Worm (Caenorhabditis elegans) whole organism, late embryonic: ENCODE measurements around the gene srsx-8.

Experiments used
- ahr-1 ChIP-seq: sonication (generic microtip); optimal IDR thresholded peaks from 2 replicates; lab custom pipeline; 2016; ENCODE audit warnings: missing genetic modification characterization, missing compliant biosample characterization
- ama-1 ChIP-seq: fragments of 150-350 bp; optimal IDR thresholded peaks from 2 replicates; lab custom pipeline; 2014
- ceh-2 ChIP-seq: sonication (generic microtip); optimal IDR thresholded peaks from 2 replicates; lab custom pipeline; 2016; ENCODE audit warnings: missing genotype, missing genetic modification characterization, missing compliant biosample characterization
- ceh-22 ChIP-seq: sonication (generic microtip); optimal IDR thresholded peaks from 2 replicates; lab custom pipeline; 2017; ENCODE audit warnings: missing biosample characterization, missing genetic modification characterization
- ceh-34 ChIP-seq: sonication (generic microtip); optimal IDR thresholded peaks from 2 replicates; lab custom pipeline; 2016; ENCODE audit warnings: mild to moderate bottlenecking, missing genetic modification characterization, missing compliant biosample characterization
- ceh-48 ChIP-seq: sonication (generic microtip); optimal IDR thresholded peaks from 2 replicates; lab custom pipeline; 2016; ENCODE audit warnings: missing genetic modification characterization, inconsistent platforms, missing compliant biosample characterization
- che-1 ChIP-seq: sonication (generic microtip); optimal IDR thresholded peaks from 2 replicates; lab custom pipeline; 2016; ENCODE audit warnings: mild to moderate bottlenecking, missing genetic modification characterization, missing compliant biosample characterization
- dve-1 ChIP-seq: sonication (generic microtip); optimal IDR thresholded peaks from 2 replicates; lab custom pipeline; 2017; ENCODE audit warnings: antibody characterized with exemption, mild to moderate bottlenecking, missing genetic modification characterization, missing compliant biosample characterization
- elt-2 ChIP-seq: sonication (generic microtip); optimal IDR thresholded peaks from 2 replicates; lab custom pipeline; 2016; ENCODE audit warnings: missing genetic modification reagents, missing genetic modification characterization, missing compliant biosample characterization
- elt-4 ChIP-seq: sonication (generic microtip); optimal IDR thresholded peaks from 2 replicates; lab custom pipeline; 2016; ENCODE audit warnings: missing genetic modification characterization, missing compliant biosample characterization
- ets-4 ChIP-seq: sonication (generic microtip); optimal IDR thresholded peaks from 2 replicates; lab custom pipeline; 2016; ENCODE audit warnings: missing genetic modification characterization, missing compliant biosample characterization
- fkh-10 ChIP-seq: fragments of 150-350 bp; optimal IDR thresholded peaks from 2 replicates; lab custom pipeline; 2014; ENCODE audit warnings: missing biosample characterization, missing genetic modification reagents, missing genetic modification characterization
- hlh-13 ChIP-seq: fragments of 200-800 bp; sonication (Bioruptor generic); optimal IDR thresholded peaks from 2 replicates; lab custom pipeline; 2018; ENCODE audit warnings: mild to moderate bottlenecking, missing genetic modification characterization, missing compliant biosample characterization
- hlh-15 ChIP-seq: sonication (generic microtip); optimal IDR thresholded peaks from 2 replicates; lab custom pipeline; 2016; ENCODE audit warnings: missing genetic modification characterization, missing compliant biosample characterization
- hlh-30 ChIP-seq: sonication (generic microtip); optimal IDR thresholded peaks from 2 replicates; lab custom pipeline; 2017; ENCODE audit warnings: antibody characterized with exemption, missing genetic modification characterization, missing compliant biosample characterization; ENCODE audit not compliant: insufficient read depth
- hlh-8 ChIP-seq: sonication (generic microtip); optimal IDR thresholded peaks from 2 replicates; lab custom pipeline; 2016; ENCODE audit warnings: missing genotype, missing genetic modification characterization, missing compliant biosample characterization
- lim-6 ChIP-seq: sonication (generic microtip); optimal IDR thresholded peaks from 2 replicates; lab custom pipeline; 2016; ENCODE audit warnings: missing genetic modification characterization, missing compliant biosample characterization
- lin-11 ChIP-seq: fragments of 200-800 bp; sonication (Bioruptor generic); optimal IDR thresholded peaks from 2 replicates; lab custom pipeline; 2018; ENCODE audit warnings: mild to moderate bottlenecking, missing genetic modification characterization, missing compliant biosample characterization
- mec-3 ChIP-seq: sonication (generic microtip); optimal IDR thresholded peaks from 2 replicates; lab custom pipeline; 2016; ENCODE audit warnings: borderline replicate concordance, missing genetic modification characterization, missing compliant biosample characterization
- nfya-1 ChIP-seq: sonication (generic microtip); optimal IDR thresholded peaks from 2 replicates; lab custom pipeline; 2017; ENCODE audit warnings: missing genetic modification characterization, mild to moderate bottlenecking, missing compliant biosample characterization, antibody characterized with exemption, moderate library complexity
- odd-2 ChIP-seq: sonication (generic microtip); optimal IDR thresholded peaks from 2 replicates; lab custom pipeline; 2017; ENCODE audit warnings: antibody characterized with exemption, mild to moderate bottlenecking, missing genetic modification characterization, missing compliant biosample characterization
- pag-3 ChIP-seq: sonication (generic microtip); optimal IDR thresholded peaks from 2 replicates; lab custom pipeline; 2016; ENCODE audit warnings: missing compliant biosample characterization, missing genetic modification characterization, borderline replicate concordance
- pax-1 ChIP-seq: fragments of 150-350 bp; optimal IDR thresholded peaks from 2 replicates; lab custom pipeline; 2014; ENCODE audit warnings: missing biosample characterization, missing genetic modification characterization
- pha-2 ChIP-seq: sonication (generic microtip); optimal IDR thresholded peaks from 2 replicates; lab custom pipeline; 2017; ENCODE audit warnings: mild to moderate bottlenecking, missing genetic modification characterization, missing compliant biosample characterization
- pha-4 ChIP-seq: fragments of 150-350 bp; optimal IDR thresholded peaks from 2 replicates; lab custom pipeline; 2018; ENCODE audit warnings: missing biosample characterization, missing genetic modification reagents, missing genetic modification characterization
- rnt-1 ChIP-seq: sonication (generic microtip); optimal IDR thresholded peaks from 2 replicates; lab custom pipeline; 2016; ENCODE audit warnings: missing genetic modification characterization, missing compliant biosample characterization
- sdc-2 ChIP-seq: sonication (generic microtip); optimal IDR thresholded peaks from 2 replicates; lab custom pipeline; 2016; ENCODE audit warnings: missing genotype, missing genetic modification characterization, missing compliant biosample characterization
- sox-4 ChIP-seq: sonication (generic microtip); optimal IDR thresholded peaks from 2 replicates; lab custom pipeline; 2017; ENCODE audit warnings: mild to moderate bottlenecking, missing genetic modification characterization, inconsistent platforms, missing compliant biosample characterization
- ttx-3 ChIP-seq: sonication (generic microtip); optimal IDR thresholded peaks from 2 replicates; lab custom pipeline; 2016; ENCODE audit warnings: missing genetic modification reagents, missing genetic modification characterization, missing compliant biosample characterization
- unc-3 ChIP-seq, 2 experiments: fragments of 200-800 bp in 1 of 2; sonication (Bioruptor generic) in 1 of 2; sonication (generic microtip) in 1 of 2; conservative IDR thresholded peaks in 1 of 2; optimal IDR thresholded peaks in 1 of 2; 2 replicates each; pipeline versions ENCODE4 v1.3.6 to Lab custom; 2016 to 2022; ENCODE audit warnings: missing compliant biosample characterization in 2 of 2, missing genetic modification characterization in 2 of 2, missing genetic modification reagents in 1 of 2
- unc-55 ChIP-seq: sonication (generic microtip); optimal IDR thresholded peaks from 2 replicates; lab custom pipeline; 2017; ENCODE audit warnings: missing biosample characterization, missing genetic modification reagents, missing genetic modification characterization
- ztf-16 ChIP-seq: sonication (generic microtip); optimal IDR thresholded peaks from 2 replicates; lab custom pipeline; 2017; ENCODE audit warnings: missing genetic modification characterization, missing compliant biosample characterization

Gene srsx-8

ce11 chrV:1538842-1539241 lies 14.1 kb downstream of the srsx-8 start:
- no peak for TF ChIP-seq pag-3 (tag; lab: Kevin White, UChicago)

DNA sequence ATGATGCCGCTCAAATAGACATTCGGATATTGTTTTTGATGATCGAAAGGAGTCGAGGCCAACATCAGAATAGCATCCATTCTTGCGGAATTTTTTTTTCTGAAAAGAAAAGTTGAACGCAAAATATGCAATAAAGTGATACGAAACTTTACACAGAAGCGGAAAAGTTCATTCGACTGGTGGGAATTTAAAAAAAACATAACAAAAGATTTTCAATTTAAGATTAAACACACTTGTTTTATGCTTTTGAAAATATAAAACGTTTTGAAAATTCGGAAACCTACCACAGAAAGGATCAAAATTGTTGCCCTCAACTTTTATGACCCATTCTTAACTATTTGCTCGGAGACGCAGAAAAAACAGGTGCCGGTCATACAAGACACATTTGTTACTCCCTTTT lies 15.9 kb downstream of the srsx-8 start, which contains the start of gene K02H11.9:
Gene K02H11.9, minus strand, starts transcription at position 101 of the 400 bp plus-strand sequence.
- TF ChIP-seq hlh-15 (tag; lab: Kevin White, UChicago) (no peak), ets-4 (tag; lab: Kevin White, UChicago) (no peak), unc-3 (GFP tag; conservative IDR thresholded peaks at IDR 0.05; lab: Robert Waterston, UW) (no peak), unc-3 (tag; optimal IDR thresholded peaks at IDR 0.05; lab: Kevin White, UChicago) (no peak), sox-4 (tag; lab: Kevin White, UChicago) (no peak), elt-4 (tag; lab: Kevin White, UChicago) (no peak), nfya-1 (tag; lab: Kevin White, UChicago) (no peak), elt-2 (tag; lab: Kevin White, UChicago) (no peak), lim-6 (tag; lab: Kevin White, UChicago) (no peak), ahr-1 (no peak), ceh-22 (tag; lab: Kevin White, UChicago) (no peak), ceh-34 (no peak), pha-4 (no peak), unc-55 (GFP tag; lab: Kevin White, UChicago) (no peak), fkh-10 (GFP tag; lab: Kevin White, UChicago) (no peak), rnt-1 (tag; lab: Kevin White, UChicago) (no peak), ceh-2 (tag; lab: Kevin White, UChicago) (no peak), ttx-3 (tag; lab: Kevin White, UChicago) (no peak)
- TF ChIP-seq, all 69 proteins: peak for 0

DNA sequence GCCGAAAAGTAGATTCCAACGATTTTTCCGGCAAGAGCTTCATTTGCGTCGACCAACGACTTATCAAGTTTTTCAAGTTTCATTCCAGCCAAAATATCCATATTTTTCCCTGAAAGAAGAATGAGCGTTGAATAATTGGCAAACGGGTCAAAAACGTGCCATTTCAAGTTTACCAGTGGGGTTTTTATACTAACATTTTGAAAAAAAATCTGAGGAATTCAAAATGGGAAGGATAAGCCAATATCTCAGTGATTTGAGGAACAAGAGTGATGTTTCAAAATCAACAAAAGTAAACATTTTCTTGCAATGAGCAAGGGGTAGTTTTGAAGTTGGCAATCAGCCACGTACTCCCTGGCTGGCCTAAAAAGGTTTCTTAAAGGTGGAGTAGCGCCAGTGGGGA lies 18.6 kb downstream of the srsx-8 start, which contains the start of gene trx-5:
Gene trx-5, minus strand, starts transcription at position 101 of the 400 bp plus-strand sequence.
- no peak for TF ChIP-seq ttx-3 (tag; lab: Kevin White, UChicago)
- no peak for TF ChIP-seq mec-3 (tag; lab: Kevin White, UChicago)
- no peak for TF ChIP-seq hlh-13 (GFP tag; lab: Kevin White, UChicago)
- no peak for TF ChIP-seq odd-2
- no peak for TF ChIP-seq nfya-1 (tag; lab: Kevin White, UChicago)
- TF ChIP-seq ztf-16 (tag; lab: Kevin White, UChicago): no peak
- TF ChIP-seq, all 69 proteins: peak for 0

DNA sequence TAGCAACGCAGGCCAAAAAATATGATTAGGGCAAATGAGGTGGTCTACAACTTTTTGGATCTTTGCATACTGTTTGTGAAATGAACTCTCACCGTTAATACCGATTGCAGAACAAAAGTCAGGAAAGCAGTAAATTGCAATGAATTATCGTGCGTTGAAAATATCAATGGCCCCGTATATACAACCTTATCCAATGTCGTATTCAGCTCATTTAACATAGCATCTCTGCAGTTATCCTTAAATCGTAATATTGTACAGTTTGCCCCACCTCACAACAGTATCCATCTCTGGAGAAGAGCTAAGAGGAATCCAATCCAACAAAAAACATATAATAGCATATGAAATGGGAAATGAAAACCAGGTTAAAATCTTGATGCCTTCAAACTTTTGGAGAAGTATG lies 20.4 kb downstream of the srsx-8 start:
- TF ChIP-seq che-1 (tag; lab: Kevin White, UChicago) (no peak), ceh-48 (no peak), pax-1 (tag; lab: Kevin White, UChicago) (no peak), dve-1 (tag; lab: Kevin White, UChicago) (no peak), hlh-8 (tag; lab: Kevin White, UChicago) (no peak), sdc-2 (tag; lab: Kevin White, UChicago) (no peak)
- TF ChIP-seq, all 69 proteins: peak for 0

ce11 chrV:1531159-1531558 lies 21.7 kb downstream of the srsx-8 start, which contains the start of gene K02H11.4:
Gene K02H11.4 (minus strand): TSS chrV:1531259.
- TF ChIP-seq ceh-22 (tag; lab: Kevin White, UChicago) (no peak), nfya-1 (tag; lab: Kevin White, UChicago) (no peak), ama-1 (lab: Kevin White, UChicago) (no peak), lin-11 (tag; lab: Kevin White, UChicago) (no peak)
- TF ChIP-seq, all 69 proteins: peak for 0

DNA sequence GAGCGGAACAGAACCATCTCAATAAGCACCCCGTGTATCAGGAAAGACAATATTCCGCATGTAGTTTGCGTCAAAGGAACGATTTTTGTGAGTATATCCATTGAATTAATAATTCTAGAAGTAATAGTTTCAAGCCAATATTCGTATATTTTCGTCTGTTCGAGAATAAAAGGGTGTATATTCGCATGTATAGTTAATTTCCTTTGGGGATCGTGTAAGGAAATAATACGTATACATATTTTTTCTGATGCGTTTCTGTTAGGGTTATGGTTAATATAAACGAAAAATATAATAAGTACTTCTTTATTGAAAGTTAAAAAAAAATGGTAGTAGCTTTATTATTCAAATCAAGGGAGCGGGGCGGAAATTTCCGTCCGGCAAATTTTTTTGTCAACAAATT lies 24.9 kb downstream of the srsx-8 start, which contains the start of gene str-236:
Gene str-236, minus strand, starts transcription at position 101 of the 400 bp plus-strand sequence.
- TF ChIP-seq pha-2 (tag; lab: Kevin White, UChicago) (no peak), hlh-30 (tag; lab: Kevin White, UChicago) (no peak), odd-2 (no peak)
